Fruit fly (Drosophila melanogaster): ENCODE data around the gene RpL30.

Gene RpL30

dm6 chr2L:18966214-18966556, 42.9 kb downstream of the RpL30 start (continued):
- TF ChIP-seq Sox102F (GFP tag; optimal IDR thresholded peaks at IDR 0.05) (peak; percentile 29), Hr39 (GFP tag; optimal IDR thresholded peaks at IDR 0.05) (no peak), spab (GFP tag; optimal IDR thresholded peaks at IDR 0.05) (no peak), cyc (GFP tag; optimal IDR thresholded peaks at IDR 0.05) (peak; percentile 21), salr (GFP tag; optimal IDR thresholded peaks at IDR 0.05) (no peak), lz (GFP tag; optimal IDR thresholded peaks at IDR 0.05) (peak; percentile 11), CG8632 (GFP tag; optimal IDR thresholded peaks at IDR 0.05) (peak; percentile 32)

dm6 chr2L:18965367-18966213, 43.5 kb downstream of the RpL30 start:
- TF ChIP-seq CG3032 (tag; optimal IDR thresholded peaks at IDR 0.05) (no peak), net (GFP tag; optimal IDR thresholded peaks at IDR 0.05) (no peak), lz (GFP tag; optimal IDR thresholded peaks at IDR 0.05) (no peak), Eip78C (GFP tag) (peak; percentile 31), vri (GFP tag; optimal IDR thresholded peaks at IDR 0.05) (no peak), CG16779 (tag; optimal IDR thresholded peaks at IDR 0.05) (no peak), Hr39 (GFP tag; optimal IDR thresholded peaks at IDR 0.05) (no peak), svp (GFP tag) (peak; percentile 65), CG3919 (GFP tag; optimal IDR thresholded peaks at IDR 0.05) (no peak), fkh (GFP tag; optimal IDR thresholded peaks at IDR 0.05) (peak; percentile 74), eg (GFP tag; IDR thresholded peaks at IDR 0.05) (0 out of 3 replicates have a peak, but pooled peaks have one; percentile 6), pdm3 (GFP tag; optimal IDR thresholded peaks at IDR 0.05) (no peak), CG8632 (GFP tag; optimal IDR thresholded peaks at IDR 0.05) (no peak), CG32006 (GFP tag; optimal IDR thresholded peaks at IDR 0.05) (peak; percentile 0), Sox15 (GFP tag; optimal IDR thresholded peaks at IDR 0.05) (no peak), CG31627 (GFP tag; optimal IDR thresholded peaks at IDR 0.05) (no peak), OdsH (GFP tag; optimal IDR thresholded peaks at IDR 0.05) (no peak), CG15336 (GFP tag; IDR thresholded peaks at IDR 0.05) (peak; percentile 31; the same call in 1 of the 2 replicates), CG6276 (GFP tag; optimal IDR thresholded peaks at IDR 0.05) (no peak)
